Fruit fly (Drosophila melanogaster) whole organism, embryonic: ENCODE measurements around the gene CG42583.

Source experiments
- Adf1 ChIP-seq: fragments of 200-800 bp; sonication (Bioruptor generic); IDR thresholded peaks from 2 replicates; pipeline ENCODE4 v1.3.6; 2022; ENCODE audit warnings: missing biosample characterization, missing genetic modification characterization
- Atf-2 ChIP-seq: fragments of 200-800 bp; sonication (Bioruptor generic); optimal IDR thresholded peaks from 2 replicates; lab custom pipeline; 2016; ENCODE audit warnings: missing biosample characterization, missing genetic modification characterization
- Atf6 ChIP-seq: fragments of 200-800 bp; sonication (Bioruptor generic); IDR thresholded peaks from 2 replicates; pipeline ENCODE4 v1.3.6; 2022; ENCODE audit warnings: missing biosample characterization, missing genetic modification characterization
- B-H2 ChIP-seq: fragments of 200-800 bp; sonication (Bioruptor generic); optimal IDR thresholded peaks from 2 replicates; lab custom pipeline; 2018; ENCODE audit warnings: missing biosample characterization, mild to moderate bottlenecking, missing genetic modification characterization
- CG11695 ChIP-seq: fragments of 200-800 bp; sonication (Bioruptor generic); IDR thresholded peaks from 3 replicates; pipeline ENCODE4 v1.3.6; 2022; ENCODE audit warnings: missing biosample characterization, missing genetic modification characterization
- CG12104 ChIP-seq: fragments of 200-800 bp; sonication (Bioruptor generic); optimal IDR thresholded peaks from 3 replicates; lab custom pipeline; 2016; ENCODE audit warnings: missing biosample characterization, missing genetic modification characterization
- CG12659 ChIP-seq: fragments of 200-800 bp; sonication (Bioruptor generic); optimal IDR thresholded peaks from 3 replicates; lab custom pipeline; 2017; ENCODE audit warnings: mild to moderate bottlenecking, missing biosample characterization, missing genetic modification reagents, missing genetic modification characterization
- CG12769 ChIP-seq: fragments of 200-800 bp; sonication (Bioruptor generic); optimal IDR thresholded peaks from 2 replicates; lab custom pipeline; 2019; ENCODE audit warnings: missing biosample characterization, mild to moderate bottlenecking, missing genetic modification characterization, moderate library complexity
- CG13624 ChIP-seq: fragments of 200-800 bp; sonication (Bioruptor generic); optimal IDR thresholded peaks from 2 replicates; lab custom pipeline; 2016; ENCODE audit warnings: missing biosample characterization, missing genetic modification characterization
- CG14441 ChIP-seq: fragments of 200-800 bp; sonication (Bioruptor generic); IDR thresholded peaks from 2 replicates; pipeline ENCODE4 v1.3.6; 2022; ENCODE audit warnings: missing biosample characterization, missing genetic modification characterization
- CG16863 ChIP-seq: fragments of 200-800 bp; sonication (Bioruptor generic); optimal IDR thresholded peaks from 3 replicates; lab custom pipeline; 2016; ENCODE audit warnings: missing biosample characterization, missing genetic modification characterization
- CG18764 ChIP-seq: fragments of 200-800 bp; sonication (Bioruptor generic); optimal IDR thresholded peaks from 3 replicates; lab custom pipeline; 2016; ENCODE audit warnings: missing biosample characterization, missing genetic modification characterization
- CG2116 ChIP-seq: fragments of 200-800 bp; sonication (Bioruptor generic); optimal IDR thresholded peaks from 3 replicates; lab custom pipeline; 2018; ENCODE audit warnings: missing biosample characterization, mild to moderate bottlenecking, missing genetic modification characterization
- CG2120 ChIP-seq: fragments of 200-800 bp; sonication (Bioruptor generic); optimal IDR thresholded peaks from 3 replicates; lab custom pipeline; 2016; ENCODE audit warnings: missing biosample characterization, missing genetic modification characterization
- CG31365 ChIP-seq: fragments of 200-800 bp; sonication (Bioruptor generic); optimal IDR thresholded peaks from 2 replicates; lab custom pipeline; 2018; ENCODE audit warnings: missing biosample characterization, mild to moderate bottlenecking, missing genetic modification characterization
- CG32532 ChIP-seq: fragments of 200-800 bp; sonication (Bioruptor generic); IDR thresholded peaks from 2 replicates; pipeline ENCODE4 v1.3.6; 2022; ENCODE audit warnings: missing biosample characterization, missing genetic modification characterization
- CG3281 ChIP-seq: fragments of 200-800 bp; sonication (Bioruptor generic); optimal IDR thresholded peaks from 3 replicates; lab custom pipeline; 2017; ENCODE audit warnings: missing biosample characterization, mild to moderate bottlenecking, missing genetic modification characterization
- CG33557 ChIP-seq: fragments of 200-800 bp; sonication (Bioruptor generic); optimal IDR thresholded peaks from 2 replicates; lab custom pipeline; 2019; ENCODE audit warnings: missing biosample characterization, mild to moderate bottlenecking, missing genetic modification characterization, moderate library complexity
- CG34376 ChIP-seq: fragments of 200-800 bp; sonication (Bioruptor generic); optimal IDR thresholded peaks from 2 replicates; lab custom pipeline; 2018; ENCODE audit warnings: missing biosample characterization, mild to moderate bottlenecking, missing genetic modification characterization
- CG3726 ChIP-seq: fragments of 200-800 bp; sonication (Bioruptor generic); IDR thresholded peaks from 3 replicates; pipeline ENCODE4, ENCODE4 v1.3.6; 2022; ENCODE audit warnings: missing biosample characterization, missing genetic modification characterization
- CG3838 ChIP-seq: fragments of 200-800 bp; sonication (Bioruptor generic); optimal IDR thresholded peaks from 3 replicates; lab custom pipeline; 2016; ENCODE audit warnings: missing biosample characterization, missing genetic modification characterization
- CG4424 ChIP-seq: fragments of 200-800 bp; sonication (Bioruptor generic); optimal IDR thresholded peaks from 3 replicates; lab custom pipeline; 2016; ENCODE audit warnings: missing biosample characterization, missing genetic modification characterization
- CG4730 ChIP-seq: fragments of 200-800 bp; sonication (Bioruptor generic); IDR thresholded peaks from 2 replicates; pipeline ENCODE4 v1.3.6; 2022; ENCODE audit warnings: missing biosample characterization, missing genetic modification characterization
- CG7556 ChIP-seq: fragments of 200-800 bp; sonication (Bioruptor generic); optimal IDR thresholded peaks from 2 replicates; lab custom pipeline; 2017; ENCODE audit warnings: missing biosample characterization, mild to moderate bottlenecking, missing genetic modification characterization
- CG7839 ChIP-seq: fragments of 200-800 bp; sonication (Bioruptor generic); optimal IDR thresholded peaks from 3 replicates; lab custom pipeline; 2018; ENCODE audit warnings: missing biosample characterization, mild to moderate bottlenecking, missing genetic modification characterization, moderate library complexity
- CoRest ChIP-seq: fragments of 200-800 bp; sonication (Bioruptor generic); optimal IDR thresholded peaks from 3 replicates; lab custom pipeline; 2018; ENCODE audit warnings: missing biosample characterization, mild to moderate bottlenecking, missing genetic modification characterization, moderate library complexity
- Dfd ChIP-seq, 2 experiments: fragments of >200 bp; optimal IDR thresholded peaks; 2 replicates each; lab custom pipeline; 2017; ENCODE audit warnings: missing biosample characterization in 2 of 2, missing genetic modification characterization in 2 of 2
- ERR ChIP-seq: fragments of 200-800 bp; sonication (Bioruptor generic); optimal IDR thresholded peaks from 2 replicates; lab custom pipeline; 2016; ENCODE audit warnings: missing biosample characterization, missing genetic modification characterization
- Elba2 ChIP-seq: fragments of 200-800 bp; sonication (Bioruptor generic); optimal IDR thresholded peaks from 3 replicates; lab custom pipeline; 2016; ENCODE audit warnings: missing biosample characterization, missing genetic modification characterization
- Hey ChIP-seq: fragments of 200-800 bp; sonication (Bioruptor generic); optimal IDR thresholded peaks from 3 replicates; lab custom pipeline; 2018; ENCODE audit warnings: missing biosample characterization, mild to moderate bottlenecking, missing genetic modification characterization
- Meics ChIP-seq: fragments of 200-800 bp; sonication (Bioruptor generic); optimal IDR thresholded peaks from 2 replicates; lab custom pipeline; 2017; ENCODE audit warnings: missing biosample characterization, mild to moderate bottlenecking, missing genetic modification characterization
- NfI ChIP-seq: fragments of 200-800 bp; sonication (Bioruptor generic); optimal IDR thresholded peaks from 3 replicates; lab custom pipeline; 2018; ENCODE audit warnings: missing biosample characterization, mild to moderate bottlenecking, missing genetic modification characterization, moderate library complexity
- Ptx1 ChIP-seq: fragments of 200-800 bp; sonication (Bioruptor generic); IDR thresholded peaks from 2 replicates; pipeline ENCODE4 v1.3.6; 2022; ENCODE audit warnings: missing biosample characterization, missing genetic modification characterization
- Rfx ChIP-seq: fragments of 200-800 bp; sonication (Bioruptor generic); IDR thresholded peaks from 2 replicates; pipeline ENCODE4 v1.3.6; 2022; ENCODE audit warnings: missing biosample characterization, missing genetic modification characterization
- Sin3A ChIP-seq: fragments of >200 bp; optimal IDR thresholded peaks from 2 replicates; lab custom pipeline; 2018
- Tbp ChIP-seq: fragments of >200 bp; optimal IDR thresholded peaks from 2 replicates; lab custom pipeline; 2018; ENCODE audit warnings: missing biosample characterization, missing genetic modification characterization
- al ChIP-seq: fragments of 200-800 bp; sonication (Bioruptor generic); IDR thresholded peaks from 2 replicates; pipeline ENCODE4 v1.3.6; 2022; ENCODE audit warnings: missing biosample characterization, missing genetic modification characterization
- bsh ChIP-seq, 2 experiments: fragments of 200-800 bp; sonication (Bioruptor generic); optimal IDR thresholded peaks; 2 replicates each; lab custom pipeline; 2017 to 2018; ENCODE audit warnings: mild to moderate bottlenecking in 2 of 2, missing biosample characterization in 2 of 2, missing genetic modification characterization in 2 of 2, moderate library complexity in 1 of 2
- ci ChIP-seq: fragments of 200-800 bp; sonication (Bioruptor generic); IDR thresholded peaks from 3 replicates; pipeline ENCODE4 v1.3.6; 2022; ENCODE audit warnings: missing biosample characterization, missing genetic modification characterization
- crp ChIP-seq, 2 experiments: fragments of 200-800 bp; sonication (Bioruptor generic); optimal IDR thresholded peaks; 2 replicates in 1 of 2; 3 replicates in 1 of 2; lab custom pipeline; 2017; ENCODE audit warnings: missing biosample characterization in 2 of 2, missing genetic modification characterization in 2 of 2, mild to moderate bottlenecking in 1 of 2, moderate library complexity in 1 of 2
- dmrt11E ChIP-seq: fragments of 200-800 bp; sonication (Bioruptor generic); optimal IDR thresholded peaks from 3 replicates; lab custom pipeline; 2018; ENCODE audit warnings: missing biosample characterization, mild to moderate bottlenecking, missing genetic modification characterization, moderate library complexity
- dysf ChIP-seq: fragments of 200-800 bp; sonication (Bioruptor generic); IDR thresholded peaks from 3 replicates; pipeline ENCODE4 v1.3.6; 2022; ENCODE audit warnings: missing biosample characterization, missing genetic modification characterization
- fu2 ChIP-seq: fragments of 200-800 bp; sonication (Bioruptor generic); optimal IDR thresholded peaks from 2 replicates; lab custom pipeline; 2016; ENCODE audit warnings: missing biosample characterization, missing genetic modification characterization
- gem ChIP-seq: fragments of 200-800 bp; sonication (Bioruptor generic); optimal IDR thresholded peaks from 2 replicates; lab custom pipeline; 2019; ENCODE audit warnings: missing biosample characterization, mild to moderate bottlenecking, missing genetic modification characterization, moderate library complexity
- h ChIP-seq: fragments of >200 bp; optimal IDR thresholded peaks from 2 replicates; lab custom pipeline; 2017
- pho ChIP-seq: fragments of 200-800 bp; sonication (Bioruptor generic); optimal IDR thresholded peaks from 2 replicates; lab custom pipeline; 2016; ENCODE audit warnings: missing biosample characterization, missing genetic modification characterization
- pum ChIP-seq: fragments of 200-800 bp; sonication (Bioruptor generic); optimal IDR thresholded peaks from 2 replicates; lab custom pipeline; 2016; ENCODE audit warnings: missing biosample characterization, missing genetic modification characterization
- ranshi ChIP-seq: fragments of 200-800 bp; sonication (Bioruptor generic); IDR thresholded peaks from 2 replicates; pipeline ENCODE4 v1.3.6; 2022; ENCODE audit warnings: missing biosample characterization, missing genetic modification characterization
- sens ChIP-seq: fragments of 200-800 bp; sonication (Bioruptor generic); peaks from one replicate; lab custom pipeline; 2016; ENCODE audit warnings: missing biosample characterization, missing genetic modification characterization
- vnd ChIP-seq: fragments of 200-800 bp; sonication (Bioruptor generic); IDR thresholded peaks from 3 replicates; pipeline ENCODE4 v1.3.6; 2022; ENCODE audit warnings: missing biosample characterization, missing genetic modification characterization; ENCODE audit not compliant: partially characterized antibody

CG42583 gene

dm6 chrX:20147693-20148174, 8.1 kb downstream of the CG42583 start, which contains the start of gene aspr (continued):
- no peak for TF ChIP-seq ranshi (GFP tag; lab: Robert Waterston, UW)
- no peak for TF ChIP-seq B-H2 (GFP tag; lab: Kevin White, UChicago)
- TF ChIP-seq CG2120 (GFP tag; lab: Kevin White, UChicago) = peak; percentile 27
- TF ChIP-seq CG34376 (GFP tag; lab: Kevin White, UChicago) = no peak
- TF ChIP-seq CG13624 (GFP tag; lab: Kevin White, UChicago) = no peak
- peak; percentile 50; the same call in 1 of the 2 replicates for TF ChIP-seq CG32532 (GFP tag; lab: Robert Waterston, UW)
- no peak for TF ChIP-seq Tbp (GFP tag; lab: Kevin White, UChicago)
- TF ChIP-seq dysf = peak; percentile 39; the same call in 1 of the 3 replicates
- no peak for TF ChIP-seq ci (GFP tag; lab: Robert Waterston, UW)
- no peak for TF ChIP-seq Adf1 (GFP tag; lab: Robert Waterston, UW)
- TF ChIP-seq CG3726 (GFP tag; lab: Robert Waterston, UW) = no peak
- TF ChIP-seq vnd = no peak
- TF ChIP-seq CG14441 = 0 out of 2 replicates have a peak, but pooled peaks have one; percentile 7
- TF ChIP-seq CG7556 (GFP tag; lab: Kevin White, UChicago) = peak; percentile 4
- no peak for TF ChIP-seq CG4730 (GFP tag; lab: Robert Waterston, UW)
- no peak for TF ChIP-seq CG3838 (GFP tag; lab: Kevin White, UChicago)
- no peak for TF ChIP-seq CG16863 (GFP tag; lab: Kevin White, UChicago)
- no peak for TF ChIP-seq h (lab: Kevin White, UChicago)
- TF ChIP-seq Atf6 (GFP tag; lab: Robert Waterston, UW) = no peak
- TF ChIP-seq CG12769 (tag; lab: Kevin White, UChicago) = no peak
- no peak for TF ChIP-seq Hey (tag; lab: Kevin White, UChicago)
- peak; percentile 30; the same call in 1 of the 3 replicates for TF ChIP-seq CG11695 (GFP tag; lab: Robert Waterston, UW)
- TF ChIP-seq Rfx = no peak
- no peak for TF ChIP-seq pho (GFP tag; lab: Kevin White, UChicago)
- TF ChIP-seq Sin3A (lab: Kevin White, UChicago) = no peak
- TF ChIP-seq CG7839 (tag; lab: Kevin White, UChicago) = peak; percentile 19
- no peak for TF ChIP-seq CG18764 (GFP tag; lab: Kevin White, UChicago)
- peak; percentile 12 for TF ChIP-seq CG3281 (GFP tag; lab: Kevin White, UChicago)
- TF ChIP-seq CG4424 (GFP tag; lab: Kevin White, UChicago) = no peak
- peak; percentile 25 for TF ChIP-seq CoRest (tag; lab: Kevin White, UChicago)
- no peak for TF ChIP-seq Atf-2 (GFP tag; lab: Kevin White, UChicago)
- peak; percentile 48 for TF ChIP-seq gem (tag; lab: Kevin White, UChicago)
- TF ChIP-seq dmrt11E (tag; lab: Kevin White, UChicago) = no peak
- TF ChIP-seq al (GFP tag; lab: Robert Waterston, UW) = peak; percentile 25; the same call in 1 of the 2 replicates
- peak; percentile 20 for TF ChIP-seq NfI (GFP tag; lab: Kevin White, UChicago)
- no peak for TF ChIP-seq bsh (GFP tag; optimal IDR thresholded peaks at IDR 0.05; lab: Kevin White, UChicago)
- 0 out of 2 replicates have a peak, but pooled peaks have one; percentile 15 for TF ChIP-seq Ptx1
- TF ChIP-seq CG2116 (GFP tag; lab: Kevin White, UChicago) = no peak
- TF ChIP-seq crp (GFP tag; optimal IDR thresholded peaks at IDR 0.05; lab: Kevin White, UChicago) = no peak
- no peak for TF ChIP-seq CG33557

dm6 chrX:20155947-20156346, 16.4 kb downstream of the CG42583 start:
- TF ChIP-seq CG32532 (GFP tag; lab: Robert Waterston, UW) (no peak), Dfd (GFP tag; optimal IDR thresholded peaks at IDR 0.05; lab: Kevin White, UChicago) (no peak), fu2 (GFP tag; lab: Kevin White, UChicago) (no peak), CG12659 (no peak), CG31365 (tag; lab: Kevin White, UChicago) (no peak), CG12104 (GFP tag; lab: Kevin White, UChicago) (no peak), Elba2 (no peak), sens (GFP tag; lab: Kevin White, UChicago) (peak; percentile 4), ERR (GFP tag; lab: Kevin White, UChicago) (no peak), pum (GFP tag; lab: Kevin White, UChicago) (no peak), Meics (GFP tag; lab: Kevin White, UChicago) (peak; percentile 91)
- TF ChIP-seq, all 482 proteins: peak for 2
